Worm (Caenorhabditis elegans): Measurements from ENCODE around the gene Y54G11A.3.

The Y54G11A.3 gene

ce11 chrII:14276409-14276808 lies at the start of gene Y54G11A.3:
Gene Y54G11A.3 (plus strand): TSS chrII:14276621.
- no peak for TF ChIP-seq unc-62 (GFP tag; optimal IDR thresholded peaks at IDR 0.05)

ce11 chrII:14230075-14230474 lies 46.3 kb upstream of the Y54G11A.3 start:
- no peak for TF ChIP-seq unc-62 (GFP tag; optimal IDR thresholded peaks at IDR 0.05)

DNA sequence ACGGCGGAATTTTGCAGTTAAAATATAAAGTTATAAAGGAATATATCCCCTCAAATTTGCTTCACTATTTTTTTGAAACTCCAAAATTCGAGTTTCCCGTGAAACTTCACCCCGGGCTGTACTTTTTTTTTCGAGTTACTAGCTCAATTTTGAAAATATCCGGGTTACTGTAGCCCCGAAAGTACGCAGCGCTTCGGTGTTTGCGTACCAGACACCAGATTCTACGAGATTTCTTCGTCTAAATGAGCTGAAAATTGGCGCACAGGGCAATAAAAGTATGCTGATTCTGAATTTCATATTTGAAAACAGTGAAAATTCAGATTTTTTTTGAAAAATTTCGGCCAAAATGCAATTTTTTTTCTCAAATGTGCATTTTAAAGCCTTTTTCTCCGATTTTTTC lies 45.5 kb upstream of the Y54G11A.3 start:
- TF ChIP-seq unc-62 (GFP tag; optimal IDR thresholded peaks at IDR 0.05): no peak

- no peak for TF ChIP-seq unc-62 (GFP tag; optimal IDR thresholded peaks at IDR 0.05)
Observed at ce11 chrII:14233879-14234278, 42.5 kb upstream of the Y54G11A.3 start, which contains the start of gene men-1. Gene men-1 (minus strand): TSS chrII:14234120.

DNA sequence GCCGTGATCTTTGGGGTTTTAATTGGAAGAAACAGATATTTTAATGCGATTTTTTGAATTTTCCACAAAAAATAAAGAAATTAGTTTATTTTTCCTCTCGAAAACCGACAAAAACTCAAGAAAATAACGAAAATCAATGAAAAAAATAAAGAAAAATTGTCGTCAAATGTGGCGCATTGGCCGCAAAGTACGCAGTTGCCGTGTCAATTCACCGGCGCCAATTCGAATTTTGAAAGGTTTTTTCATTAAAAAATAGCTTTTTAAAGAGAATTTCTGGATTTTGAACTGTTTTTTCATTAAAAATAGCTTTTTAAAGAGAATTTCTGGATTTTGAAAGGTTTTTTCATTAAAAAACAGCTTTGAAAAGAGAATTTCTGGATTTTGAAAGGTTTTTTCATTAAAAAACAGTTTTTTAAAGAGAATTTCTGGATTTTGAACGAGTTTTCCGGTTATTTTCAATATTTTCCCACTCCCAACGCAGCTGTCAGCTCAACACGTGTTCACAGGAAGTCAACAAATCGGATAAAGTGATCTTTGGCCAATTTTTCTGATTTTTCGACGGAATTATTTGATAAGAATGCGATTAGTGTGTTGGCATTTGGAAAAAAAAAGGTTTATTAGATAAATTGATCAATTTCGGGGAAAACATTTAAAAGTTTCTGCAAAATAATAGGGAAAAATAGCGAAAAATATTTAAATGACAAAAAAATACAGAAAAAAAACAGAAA lies 41.9 kb upstream of the Y54G11A.3 start:
- TF ChIP-seq unc-62 (GFP tag; optimal IDR thresholded peaks at IDR 0.05): no peak

- TF ChIP-seq unc-62 (GFP tag; optimal IDR thresholded peaks at IDR 0.05): no peak
Observed at ce11 chrII:14236569-14236968, 39.9 kb upstream of the Y54G11A.3 start.

DNA sequence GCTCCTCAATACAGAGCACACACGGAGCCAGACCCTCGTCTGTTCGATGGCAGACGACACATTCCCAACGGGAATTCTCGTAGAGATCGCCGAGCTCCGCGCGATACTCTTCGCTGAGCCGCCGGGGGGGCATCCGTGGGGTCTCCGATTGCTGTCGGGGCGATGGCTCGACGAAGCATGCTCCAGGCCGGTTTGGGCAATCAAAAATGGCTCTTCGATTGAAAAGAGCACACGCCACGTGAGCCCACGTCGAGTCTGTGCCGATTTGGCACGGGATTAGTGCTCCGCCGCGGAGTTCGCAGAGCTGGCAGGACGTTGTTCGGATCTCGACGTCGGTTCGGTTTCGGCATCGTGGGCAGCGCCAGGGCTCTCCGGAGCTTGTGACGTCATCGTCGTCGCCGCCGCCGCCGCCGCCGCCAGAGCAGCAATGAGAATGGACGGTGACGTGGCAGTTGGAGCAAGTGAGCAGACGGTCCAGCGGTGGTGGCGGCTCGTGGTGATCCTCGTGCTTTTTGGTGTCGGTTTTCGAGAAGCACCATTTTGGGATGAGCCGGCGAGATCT lies 39.1 kb upstream of the Y54G11A.3 start:
- no peak for TF ChIP-seq unc-62 (GFP tag; optimal IDR thresholded peaks at IDR 0.05)

DNA sequence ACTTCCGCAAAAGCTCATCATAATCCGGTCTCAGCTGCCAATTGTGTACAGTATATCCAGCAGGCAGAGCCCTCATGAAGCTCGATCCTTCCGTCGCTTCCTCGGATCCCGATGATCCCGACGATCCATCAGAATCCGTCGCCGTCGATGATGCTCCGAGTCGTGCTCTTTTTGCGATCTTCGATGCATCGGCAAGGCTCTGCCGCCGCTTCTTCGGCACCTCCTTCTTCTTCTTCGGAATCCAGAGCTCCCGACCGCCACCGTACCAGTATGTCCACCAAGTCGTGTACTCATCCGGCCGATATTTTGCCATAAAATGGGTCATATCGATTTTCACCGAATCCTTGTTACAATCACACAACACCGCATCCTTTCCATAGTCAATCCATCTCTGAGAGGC lies 36.5 kb upstream of the Y54G11A.3 start:
- TF ChIP-seq unc-62 (GFP tag; optimal IDR thresholded peaks at IDR 0.05): no peak

- no peak for TF ChIP-seq unc-62 (GFP tag; optimal IDR thresholded peaks at IDR 0.05)
Observed at ce11 chrII:14242259-14242658, 34.2 kb upstream of the Y54G11A.3 start.

DNA sequence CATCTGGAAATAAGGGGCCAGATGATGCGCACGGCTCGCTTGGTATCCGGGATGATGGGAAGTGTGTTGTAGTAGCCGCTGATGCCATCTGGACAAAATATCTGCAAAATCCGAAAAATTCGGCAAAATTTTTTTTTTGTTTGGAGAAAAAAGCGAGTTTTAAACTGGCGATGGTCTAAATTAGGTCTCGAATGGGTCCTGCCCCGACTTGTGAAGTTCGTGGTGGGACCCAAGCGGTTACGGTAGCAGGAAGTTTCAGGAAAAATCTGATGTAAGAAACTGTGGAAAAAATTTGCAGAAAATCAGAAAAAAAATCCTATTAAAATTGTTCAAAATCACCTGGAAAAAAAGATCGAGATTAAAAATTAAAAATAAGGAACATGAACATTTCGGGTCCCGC lies 32.9 kb upstream of the Y54G11A.3 start, which contains the start of gene jmjd-2:
Gene jmjd-2 (minus strand): TSS at position 101 of the 400 bp plus-strand sequence.
- no peak for TF ChIP-seq unc-62 (GFP tag; optimal IDR thresholded peaks at IDR 0.05)

- TF ChIP-seq unc-62 (GFP tag; optimal IDR thresholded peaks at IDR 0.05): no peak
Observed at ce11 chrII:14244457-14245254, 31.8 kb upstream of the Y54G11A.3 start.

- no peak for TF ChIP-seq unc-62 (GFP tag; optimal IDR thresholded peaks at IDR 0.05)
Observed at ce11 chrII:14247227-14247626, 29.2 kb upstream of the Y54G11A.3 start.

- TF ChIP-seq unc-62 (GFP tag; optimal IDR thresholded peaks at IDR 0.05): no peak
Observed at ce11 chrII:14247748-14248502, 28.5 kb upstream of the Y54G11A.3 start.

DNA sequence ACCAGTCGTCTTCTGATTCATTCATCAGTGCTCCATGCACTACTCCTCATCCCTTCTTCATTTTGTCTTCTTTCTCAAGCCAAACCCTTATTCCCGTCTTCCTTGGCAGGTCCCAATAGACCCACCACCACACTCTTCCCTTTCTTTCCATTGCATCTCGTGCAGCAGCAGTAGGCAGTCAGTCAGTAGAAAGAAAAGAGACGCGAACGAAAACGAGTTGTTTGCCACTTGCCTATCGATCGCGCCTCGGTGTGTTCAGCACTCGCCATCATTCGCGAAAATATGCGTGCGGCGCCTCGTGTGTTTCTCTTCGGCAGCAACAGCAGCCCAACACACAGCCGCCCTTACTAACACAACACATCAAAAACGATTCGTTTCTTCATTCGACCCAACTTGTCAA lies 26.9 kb upstream of the Y54G11A.3 start:
- no peak for TF ChIP-seq unc-62 (GFP tag; optimal IDR thresholded peaks at IDR 0.05)

DNA sequence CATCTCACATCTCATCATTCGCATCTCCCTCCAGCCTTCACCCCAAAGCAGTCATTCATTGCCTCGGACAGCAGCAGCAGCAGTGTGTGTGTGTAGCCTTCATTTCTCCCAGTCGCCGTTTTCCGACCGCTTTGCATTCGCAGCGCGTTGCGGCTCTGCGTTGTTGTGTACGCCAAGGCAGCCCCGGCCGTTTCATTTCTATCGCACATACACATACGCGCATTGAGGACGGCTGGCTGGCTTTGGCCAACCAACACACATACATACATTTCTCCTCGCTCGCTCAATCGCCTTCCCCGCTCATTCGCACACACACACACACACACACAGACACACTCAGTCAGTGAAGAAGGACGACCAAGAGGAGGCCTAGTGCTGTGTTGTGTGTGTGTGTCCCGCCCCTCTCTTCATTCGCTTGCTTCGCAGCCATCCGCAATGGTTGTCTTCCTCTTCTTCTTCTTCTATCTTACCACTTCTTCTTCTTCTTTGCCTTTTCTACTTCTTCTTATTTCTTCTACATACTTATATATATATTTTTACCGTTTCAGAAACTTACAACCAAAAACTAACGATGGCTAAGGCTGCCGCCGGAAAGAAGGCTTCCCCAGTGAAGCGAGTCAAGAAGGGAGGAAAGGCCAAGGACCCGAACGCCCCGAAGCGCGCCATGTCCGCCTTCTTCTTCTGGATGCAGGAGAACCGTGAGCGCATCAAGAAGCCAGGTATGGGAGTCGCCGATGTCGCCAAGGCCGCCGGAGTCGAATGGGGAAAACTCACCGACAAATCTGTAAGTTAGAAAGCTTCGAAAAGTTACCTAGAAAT lies 26.1 kb upstream of the Y54G11A.3 start, which contains the start of gene hmg-1.1:
Gene hmg-1.1 (plus strand): TSS at position 549 of the 819 bp plus-strand sequence.
- no peak for TF ChIP-seq unc-62 (GFP tag; optimal IDR thresholded peaks at IDR 0.05)
